Fruit fly (Drosophila melanogaster): ENCODE data around the gene CG1409.

dm6 chrX:7857873-7858272, at the start of gene CG1409:
- TF ChIP-seq psq (optimal IDR thresholded peaks at IDR 0.05) (no peak), Sin3A (optimal IDR thresholded peaks at IDR 0.05) (no peak), h (optimal IDR thresholded peaks at IDR 0.05) (no peak), ttk (optimal IDR thresholded peaks at IDR 0.05) (no peak), insv (optimal IDR thresholded peaks at IDR 0.05) (no peak)
